Worm (Caenorhabditis elegans): ENCODE data around the gene lap-1.

lap-1 gene

DNA sequence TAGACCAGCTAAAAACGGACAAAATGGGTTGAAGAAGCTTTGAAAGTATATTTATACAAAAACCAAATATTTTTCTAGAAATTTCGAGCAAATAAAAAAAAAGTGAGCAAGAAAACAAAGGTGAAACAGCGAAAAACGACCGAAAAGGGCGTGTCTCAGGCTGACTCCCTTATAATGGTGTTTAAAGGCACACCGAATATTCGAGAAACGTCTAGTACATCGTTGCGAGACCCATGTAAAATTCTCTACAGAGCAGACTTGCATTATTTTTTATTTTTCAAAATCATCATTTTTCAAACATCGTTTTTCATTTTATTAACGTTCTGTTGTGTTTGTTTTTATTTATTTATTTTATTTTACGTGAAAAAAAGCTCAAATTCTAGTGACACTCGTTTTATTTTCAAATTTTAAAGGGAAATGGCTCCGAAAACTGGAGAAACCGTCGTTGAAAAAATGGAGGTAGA lies 45.2 kb upstream of the lap-1 start, which contains the start of gene rpn-3 (continued):
- peak; percentile 74 for TF ChIP-seq unc-130 (GFP tag; optimal IDR thresholded peaks at IDR 0.05)
- TF ChIP-seq unc-62 (GFP tag; optimal IDR thresholded peaks at IDR 0.05 in 1 of 2) = peak in 1 of 2 experiments; percentile 72
- no peak for TF ChIP-seq unc-62 (tag; optimal IDR thresholded peaks at IDR 0.05)
- peak; percentile 78 for TF ChIP-seq spr-3 (GFP tag; optimal IDR thresholded peaks at IDR 0.05)
- peak; percentile 73 for TF ChIP-seq lin-15B (tag; optimal IDR thresholded peaks at IDR 0.05)
- peak; percentile 58 for TF ChIP-seq nhr-76 (tag; optimal IDR thresholded peaks at IDR 0.05)
- TF ChIP-seq ceh-20 (GFP tag; IDR thresholded peaks at IDR 0.05) = peak; percentile 94
- TF ChIP-seq madf-9 (GFP tag; conservative IDR thresholded peaks at IDR 0.05) = peak; percentile 66
- peak; percentile 42 for TF ChIP-seq pqm-1 (tag; optimal IDR thresholded peaks at IDR 0.05)
- TF ChIP-seq hlh-11 (tag; optimal IDR thresholded peaks at IDR 0.05) = peak; percentile 95
- peak; percentile 68; the same call in 1 of the 2 replicates for TF ChIP-seq lin-1 (GFP tag; IDR thresholded peaks at IDR 0.05)
- TF ChIP-seq zfp-3 (GFP tag; conservative IDR thresholded peaks at IDR 0.05) = peak; percentile 95
- TF ChIP-seq mxl-2 (GFP tag; conservative IDR thresholded peaks at IDR 0.05) = no peak
- peak; percentile 61 for TF ChIP-seq lir-3 (tag; optimal IDR thresholded peaks at IDR 0.05)
- TF ChIP-seq dve-1 (tag; optimal IDR thresholded peaks at IDR 0.05; ENCODE audit: insufficient read depth) = peak; percentile 98
- peak; percentile 74 for TF ChIP-seq lin-29 (GFP tag; IDR thresholded peaks at IDR 0.05)
- no peak for TF ChIP-seq skn-1 (tag; optimal IDR thresholded peaks at IDR 0.05)
- peak; percentile 95 for TF ChIP-seq mes-2 (tag; optimal IDR thresholded peaks at IDR 0.05; ENCODE audit: poor library complexity, severe bottlenecking)

DNA sequence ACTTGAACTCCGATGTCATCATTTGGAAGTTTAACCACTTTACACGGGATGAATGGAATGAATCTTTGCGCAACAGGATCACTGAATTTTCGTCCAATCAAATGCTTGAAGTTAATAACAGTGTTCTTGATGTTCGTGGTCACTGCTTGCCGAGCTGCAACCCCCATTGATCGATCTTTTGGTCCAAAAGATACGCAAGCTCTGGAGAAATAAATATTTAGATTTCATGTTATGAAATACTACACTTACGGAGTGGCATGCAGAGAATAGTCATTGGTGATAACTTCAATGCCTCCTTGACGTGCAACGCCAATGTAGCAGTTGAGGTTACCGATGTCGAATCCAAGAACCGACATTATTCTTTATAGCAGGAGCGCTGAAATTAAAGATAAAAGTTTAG lies 44.8 kb upstream of the lap-1 start, which contains the start of gene hsp-110:
Gene hsp-110, minus strand, starts transcription at position 376 of the 400 bp plus-strand sequence.
- TF ChIP-seq arid-1 (GFP tag; conservative IDR thresholded peaks at IDR 0.05) (peak; percentile 21; the same call in 1 of the 2 replicates), lin-1 (GFP tag; IDR thresholded peaks at IDR 0.05) (no peak), dve-1 (tag; optimal IDR thresholded peaks at IDR 0.05; ENCODE audit: insufficient read depth) (no peak), ceh-20 (GFP tag; IDR thresholded peaks at IDR 0.05) (no peak), nhr-10 (tag; optimal IDR thresholded peaks at IDR 0.05) (no peak), egl-43 (GFP tag; IDR thresholded peaks at IDR 0.05) (0 out of 2 replicates have a peak, but pooled peaks have one; percentile 22), lin-13 (GFP tag; optimal IDR thresholded peaks at IDR 0.05) (no peak), nhr-6 (tag; optimal IDR thresholded peaks at IDR 0.05) (no peak), saeg-2 (GFP tag; IDR thresholded peaks at IDR 0.05) (no peak), vab-7 (GFP tag; IDR thresholded peaks at IDR 0.05) (peak; percentile 25; the same call in 1 of the 2 replicates), mes-2 (tag; optimal IDR thresholded peaks at IDR 0.05; ENCODE audit: poor library complexity, severe bottlenecking) (no peak), daf-8 (GFP tag; IDR thresholded peaks at IDR 0.05) (no peak), lim-7 (GFP tag; IDR thresholded peaks at IDR 0.05) (peak; percentile 84), ctbp-1 (GFP tag; IDR thresholded peaks at IDR 0.05) (no peak), fkh-10 (GFP tag; optimal IDR thresholded peaks at IDR 0.05) (no peak), ceh-28 (tag; optimal IDR thresholded peaks at IDR 0.05) (no peak), ama-1 (optimal IDR thresholded peaks at IDR 0.05) (no peak), nhr-28 (tag; optimal IDR thresholded peaks at IDR 0.05) (no peak), Y105C5A.15 (GFP tag; IDR thresholded peaks at IDR 0.05) (no peak), F26F4.8 (GFP tag; conservative IDR thresholded peaks at IDR 0.05) (0 out of 2 replicates have a peak, but pooled peaks have one; percentile 6)

ce11 chrIII:8446061-8446460 lies 44.3 kb upstream of the lap-1 start:
- 0 out of 2 replicates have a peak, but pooled peaks have one; percentile 29 for TF ChIP-seq lin-1 (GFP tag; IDR thresholded peaks at IDR 0.05)
- no peak for TF ChIP-seq unc-39 (tag; optimal IDR thresholded peaks at IDR 0.05)
- TF ChIP-seq dmd-6 (GFP tag; IDR thresholded peaks at IDR 0.05) = peak; percentile 6; the same call in 1 of the 2 replicates
- peak; percentile 63 for TF ChIP-seq lim-7 (GFP tag; IDR thresholded peaks at IDR 0.05)
- peak; percentile 34; the same call in 1 of the 2 replicates for TF ChIP-seq pha-4 (GFP tag; IDR thresholded peaks at IDR 0.05)
- no peak for TF ChIP-seq pha-4 (tag; optimal IDR thresholded peaks at IDR 0.05)
- no peak for TF ChIP-seq mdt-29 (GFP tag; IDR thresholded peaks at IDR 0.05)
- TF ChIP-seq snpc-1.2 (GFP tag; IDR thresholded peaks at IDR 0.05) = 0 out of 2 replicates have a peak, but pooled peaks have one; percentile 21
